Worm (Caenorhabditis elegans): Measurements from ENCODE around the gene M110.10.

ce11 chrII:8185016-8185493 lies 29.2 kb downstream of the M110.10 start, which contains the start of the genes mig-5 and cct-1:
- TF ChIP-seq ama-1 (optimal IDR thresholded peaks at IDR 0.05) (no peak), hmg-4 (GFP tag; optimal IDR thresholded peaks at IDR 0.05) (peak; percentile 31), flt-1 (GFP tag; IDR thresholded peaks at IDR 0.05) (peak; percentile 48; the same call in 1 of the 2 replicates)
